Worm (Caenorhabditis elegans): ENCODE measurements around the gene srx-136.

- TF ChIP-seq elt-1 (tag; optimal IDR thresholded peaks at IDR 0.05; ENCODE audit: borderline replicate concordance, insufficient read depth) (no peak), ztf-11 (tag; optimal IDR thresholded peaks at IDR 0.05) (no peak), unc-62 (GFP tag; optimal IDR thresholded peaks at IDR 0.05) (no peak), nhr-76 (tag; optimal IDR thresholded peaks at IDR 0.05) (no peak), ceh-83 (GFP tag; optimal IDR thresholded peaks at IDR 0.05) (no peak), pha-4 (tag; optimal IDR thresholded peaks at IDR 0.05) (no peak), ces-1 (GFP tag; optimal IDR thresholded peaks at IDR 0.05) (no peak)
Observed at ce11 chrV:13872895-13873294, 15.7 kb downstream of the srx-136 start, which contains the start of gene cpt-5.

Data from whole organism, mixed stage, embryonic.